Comparison of ENCODE assay signal across 1 fruit fly cellular context in the genomic region with DNA sequence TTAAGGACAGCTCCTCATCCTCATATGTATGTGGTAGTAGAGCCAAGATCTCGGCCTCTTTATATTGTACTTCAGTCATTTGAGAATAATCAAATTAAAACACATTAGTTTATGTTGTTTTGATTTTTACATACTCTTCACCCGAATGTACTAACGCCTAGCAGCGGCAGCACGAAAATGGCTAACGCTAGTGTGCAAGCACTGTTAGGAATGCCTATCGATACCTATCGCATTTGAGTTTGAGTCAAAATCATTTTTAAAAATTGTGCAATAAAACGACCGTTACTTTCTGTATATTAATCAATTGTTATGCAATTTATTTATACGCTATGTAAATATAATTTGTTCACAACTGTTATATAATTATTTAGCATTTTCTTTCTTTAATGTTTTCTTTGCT.
TF ChIP-seq lines count a peak whose summit lies in the region.

A gene (minus strand): TSS at position 157 of the 400 bp plus-strand sequence.

TF ChIP-seq in whole organism, embryonic, 481 proteins besides CTCF, POLR2A, EP300 and RAD21 (continued from another document):
- TF ChIP-seq CG10654 (GFP tag; optimal IDR thresholded peaks at IDR 0.05; lab: Kevin White, UChicago) (no peak), CG10147 (GFP tag; optimal IDR thresholded peaks at IDR 0.05; lab: Kevin White, UChicago) (no peak), tgo (GFP tag; IDR thresholded peaks at IDR 0.05; lab: Robert Waterston, UW) (no peak), mam (GFP tag; optimal IDR thresholded peaks at IDR 0.05; lab: Kevin White, UChicago) (no peak), Dek (tag; optimal IDR thresholded peaks at IDR 0.05; lab: Kevin White, UChicago) (no peak), wdn (GFP tag; IDR thresholded peaks at IDR 0.05; lab: Robert Waterston, UW) (no peak), mld (GFP tag; IDR thresholded peaks at IDR 0.05; lab: Robert Waterston, UW; ENCODE audit: partially characterized antibody) (0 out of 3 replicates have a peak, but pooled peaks have one; percentile 33), B-H2 (GFP tag; optimal IDR thresholded peaks at IDR 0.05; lab: Kevin White, UChicago) (no peak), CG3407 (GFP tag; optimal IDR thresholded peaks at IDR 0.05; lab: Kevin White, UChicago) (no peak), phol (tag; optimal IDR thresholded peaks at IDR 0.05; lab: Kevin White, UChicago) (peak; percentile 67), CG9797 (GFP tag; optimal IDR thresholded peaks at IDR 0.05; lab: Kevin White, UChicago) (peak; percentile 75), lola (GFP tag; optimal IDR thresholded peaks at IDR 0.05; lab: Kevin White, UChicago) (no peak), abd-A (tag; optimal IDR thresholded peaks at IDR 0.05; lab: Kevin White, UChicago) (no peak), Sox102F (GFP tag; optimal IDR thresholded peaks at IDR 0.05; lab: Kevin White, UChicago) (no peak), al (GFP tag; IDR thresholded peaks at IDR 0.05; lab: Robert Waterston, UW) (no peak), BtbVII (GFP tag; optimal IDR thresholded peaks at IDR 0.05; lab: Kevin White, UChicago) (no peak), CG11093 (GFP tag; IDR thresholded peaks at IDR 0.05; lab: Robert Waterston, UW) (no peak), fu2 (GFP tag; optimal IDR thresholded peaks at IDR 0.05; lab: Kevin White, UChicago) (no peak), CG8281 (tag; optimal IDR thresholded peaks at IDR 0.05; lab: Kevin White, UChicago) (no peak), CG12391 (tag; optimal IDR thresholded peaks at IDR 0.05; lab: Kevin White, UChicago) (peak; percentile 20), her (GFP tag; optimal IDR thresholded peaks at IDR 0.05; lab: Kevin White, UChicago) (peak; percentile 18), CG3995 (GFP tag; optimal IDR thresholded peaks at IDR 0.05; lab: Kevin White, UChicago) (peak; percentile 36), pita (GFP tag; optimal IDR thresholded peaks at IDR 0.05; lab: Kevin White, UChicago) (no peak), nmo (GFP tag; optimal IDR thresholded peaks at IDR 0.05; lab: Kevin White, UChicago) (peak; percentile 22), ap (GFP tag; IDR thresholded peaks at IDR 0.05; lab: Robert Waterston, UW) (no peak), CG14860 (GFP tag; IDR thresholded peaks at IDR 0.05; lab: Robert Waterston, UW; ENCODE audit: partially characterized antibody) (peak; percentile 62; the same call in 2 of the 3 replicates), dan (GFP tag; IDR thresholded peaks at IDR 0.05; lab: Robert Waterston, UW) (no peak), CG9876 (GFP tag; optimal IDR thresholded peaks at IDR 0.05; lab: Kevin White, UChicago) (no peak), caup (GFP tag; optimal IDR thresholded peaks at IDR 0.05; lab: Kevin White, UChicago; ENCODE audit: severe bottlenecking) (no peak), CoRest (tag; optimal IDR thresholded peaks at IDR 0.05; lab: Kevin White, UChicago) (peak; percentile 71), C15 (GFP tag; IDR thresholded peaks at IDR 0.05; lab: Robert Waterston, UW) (no peak), vnd (GFP tag; IDR thresholded peaks at IDR 0.05; lab: Robert Waterston, UW; ENCODE audit: partially characterized antibody) (peak; percentile 52), wek (GFP tag; optimal IDR thresholded peaks at IDR 0.05; lab: Kevin White, UChicago) (no peak), Trl (optimal IDR thresholded peaks at IDR 0.05; lab: Kevin White, UChicago) (no peak), Trl (GFP tag; optimal IDR thresholded peaks at IDR 0.05; lab: Kevin White, UChicago) (no peak), Antp (GFP tag; optimal IDR thresholded peaks at IDR 0.05; lab: Kevin White, UChicago) (no peak), CG8944 (GFP tag; optimal IDR thresholded peaks at IDR 0.05; lab: Kevin White, UChicago) (no peak), YL-1 (GFP tag; optimal IDR thresholded peaks at IDR 0.05; lab: Kevin White, UChicago) (peak; percentile 24), CG1602 (GFP tag; optimal IDR thresholded peaks at IDR 0.05; lab: Kevin White, UChicago) (no peak), CG12769 (tag; optimal IDR thresholded peaks at IDR 0.05; lab: Kevin White, UChicago) (no peak), bbx (GFP tag; IDR thresholded peaks at IDR 0.05; lab: Robert Waterston, UW; ENCODE audit: partially characterized antibody) (peak; percentile 86), hbn (GFP tag; IDR thresholded peaks at IDR 0.05; lab: Robert Waterston, UW; ENCODE audit: partially characterized antibody) (peak; percentile 77; the same call in 1 of the 2 replicates), row (GFP tag; IDR thresholded peaks at IDR 0.05; lab: Robert Waterston, UW) (peak; percentile 33; the same call in 1 of the 3 replicates), CG10267 (tag; optimal IDR thresholded peaks at IDR 0.05; lab: Kevin White, UChicago) (peak; percentile 79), otp (GFP tag; IDR thresholded peaks at IDR 0.05; lab: Robert Waterston, UW) (no peak), CG10979 (tag; optimal IDR thresholded peaks at IDR 0.05; lab: Kevin White, UChicago) (no peak), Hand (GFP tag; optimal IDR thresholded peaks at IDR 0.05; lab: Kevin White, UChicago) (no peak), jumu (GFP tag; optimal IDR thresholded peaks at IDR 0.05; lab: Kevin White, UChicago) (no peak), Ets97D (GFP tag; optimal IDR thresholded peaks at IDR 0.05; lab: Kevin White, UChicago) (peak; percentile 76), gsb-n (tag; optimal IDR thresholded peaks at IDR 0.05; lab: Kevin White, UChicago) (no peak), CG11723 (GFP tag; optimal IDR thresholded peaks at IDR 0.05; lab: Kevin White, UChicago) (no peak), kah (GFP tag; optimal IDR thresholded peaks at IDR 0.05; lab: Kevin White, UChicago) (no peak), crc (GFP tag; optimal IDR thresholded peaks at IDR 0.05; lab: Kevin White, UChicago) (no peak), CG43689 (GFP tag; IDR thresholded peaks at IDR 0.05; lab: Robert Waterston, UW) (no peak), CG1603 (tag; optimal IDR thresholded peaks at IDR 0.05; lab: Kevin White, UChicago) (peak; percentile 83), CG1832 (GFP tag; optimal IDR thresholded peaks at IDR 0.05; lab: Kevin White, UChicago) (no peak), CG2712 (tag; optimal IDR thresholded peaks at IDR 0.05; lab: Kevin White, UChicago) (peak; percentile 19), fd64A (GFP tag; optimal IDR thresholded peaks at IDR 0.05; lab: Kevin White, UChicago) (no peak), CG8290 (GFP tag; optimal IDR thresholded peaks at IDR 0.05; lab: Kevin White, UChicago) (no peak), CG8290 (tag; optimal IDR thresholded peaks at IDR 0.05; lab: Kevin White, UChicago) (no peak), CG32772 (GFP tag; IDR thresholded peaks at IDR 0.05; lab: Robert Waterston, UW) (no peak), chinmo (GFP tag; IDR thresholded peaks at IDR 0.05; lab: Robert Waterston, UW; ENCODE audit: partially characterized antibody) (0 out of 4 replicates have a peak, but pooled peaks have one; percentile 69), NC2β (GFP tag; optimal IDR thresholded peaks at IDR 0.05; lab: Kevin White, UChicago) (no peak), stwl (tag; optimal IDR thresholded peaks at IDR 0.05; lab: Kevin White, UChicago) (peak; percentile 96), sim (GFP tag; IDR thresholded peaks at IDR 0.05; lab: Robert Waterston, UW) (no peak), CG31365 (tag; optimal IDR thresholded peaks at IDR 0.05; lab: Kevin White, UChicago) (no peak), CG6791 (GFP tag; IDR thresholded peaks at IDR 0.05; lab: Robert Waterston, UW; ENCODE audit: partially characterized antibody) (peak; percentile 85), Poxn (GFP tag; IDR thresholded peaks at IDR 0.05; lab: Robert Waterston, UW) (no peak), CG18011 (GFP tag; optimal IDR thresholded peaks at IDR 0.05; lab: Kevin White, UChicago) (no peak), Lhr (GFP tag; optimal IDR thresholded peaks at IDR 0.05; lab: Kevin White, UChicago) (peak; percentile 18), tap (tag; optimal IDR thresholded peaks at IDR 0.05; lab: Kevin White, UChicago) (no peak), CG7987 (GFP tag; optimal IDR thresholded peaks at IDR 0.05; lab: Kevin White, UChicago) (no peak), CG7556 (GFP tag; optimal IDR thresholded peaks at IDR 0.05; lab: Kevin White, UChicago) (no peak), Bgb (GFP tag; IDR thresholded peaks at IDR 0.05; lab: Robert Waterston, UW; ENCODE audit: partially characterized antibody) (peak; percentile 84), nerfin-2 (GFP tag; IDR thresholded peaks at IDR 0.05; lab: Robert Waterston, UW; ENCODE audit: partially characterized antibody) (peak; percentile 51; the same call in 1 of the 2 replicates), cg (GFP tag; optimal IDR thresholded peaks at IDR 0.05; lab: Kevin White, UChicago) (no peak), dati (GFP tag; IDR thresholded peaks at IDR 0.05; lab: Robert Waterston, UW) (no peak), sens-2 (GFP tag; IDR thresholded peaks at IDR 0.05; lab: Robert Waterston, UW) (no peak), E2f2 (GFP tag; IDR thresholded peaks at IDR 0.05; lab: Robert Waterston, UW) (peak; percentile 82), Ets65A (GFP tag; lab: Kevin White, UChicago) (no peak), exex (tag; optimal IDR thresholded peaks at IDR 0.05; lab: Kevin White, UChicago) (no peak), knrl (GFP tag; IDR thresholded peaks at IDR 0.05; lab: Robert Waterston, UW; ENCODE audit: partially characterized antibody) (peak; percentile 80), CG17912 (GFP tag; optimal IDR thresholded peaks at IDR 0.05; lab: Kevin White, UChicago) (no peak), CG2129 (GFP tag; IDR thresholded peaks at IDR 0.05; lab: Robert Waterston, UW; ENCODE audit: partially characterized antibody) (peak; percentile 49; the same call in 1 of the 2 replicates), CG12299 (tag; optimal IDR thresholded peaks at IDR 0.05; lab: Kevin White, UChicago) (no peak), CG10543 (GFP tag; optimal IDR thresholded peaks at IDR 0.05; lab: Kevin White, UChicago) (no peak), fru (optimal IDR thresholded peaks at IDR 0.05; lab: Kevin White, UChicago) (no peak), Sox100B (GFP tag; optimal IDR thresholded peaks at IDR 0.05; lab: Kevin White, UChicago) (no peak), Nf-YB (GFP tag; optimal IDR thresholded peaks at IDR 0.05; lab: Kevin White, UChicago) (no peak), HLH4C (GFP tag; IDR thresholded peaks at IDR 0.05; lab: Robert Waterston, UW; ENCODE audit: partially characterized antibody) (peak; percentile 58), CG2120 (GFP tag; optimal IDR thresholded peaks at IDR 0.05; lab: Kevin White, UChicago) (no peak), CG30020 (tag; optimal IDR thresholded peaks at IDR 0.05; lab: Kevin White, UChicago) (peak; percentile 4), CG4730 (GFP tag; IDR thresholded peaks at IDR 0.05; lab: Robert Waterston, UW) (no peak), Usf (GFP tag; optimal IDR thresholded peaks at IDR 0.05; lab: Kevin White, UChicago) (no peak), Sin3A (optimal IDR thresholded peaks at IDR 0.05; lab: Kevin White, UChicago) (peak; percentile 67), GATAe (GFP tag; conservative IDR thresholded peaks at IDR 0.05; lab: Robert Waterston, UW) (no peak), lilli (GFP tag; optimal IDR thresholded peaks at IDR 0.05; lab: Kevin White, UChicago) (no peak), Gug (GFP tag; IDR thresholded peaks at IDR 0.05; lab: Robert Waterston, UW) (no peak), CG12219 (GFP tag; optimal IDR thresholded peaks at IDR 0.05; lab: Kevin White, UChicago) (no peak), dimm (GFP tag; IDR thresholded peaks at IDR 0.05; lab: Robert Waterston, UW) (no peak), Dp (GFP tag; optimal IDR thresholded peaks at IDR 0.05; lab: Kevin White, UChicago) (peak; percentile 76), CG16815 (GFP tag; optimal IDR thresholded peaks at IDR 0.05; lab: Kevin White, UChicago) (no peak), CG2202 (tag; optimal IDR thresholded peaks at IDR 0.05; lab: Kevin White, UChicago) (no peak)
